Worm (Caenorhabditis elegans) whole organism, L2 larva: ENCODE results near the gene gpdh-2.

Experiments used
- blmp-1 ChIP-seq: sonication (generic microtip); optimal IDR thresholded peaks from 2 replicates; lab custom pipeline; 2017; ENCODE audit warnings: missing genetic modification characterization, mild to moderate bottlenecking, missing compliant biosample characterization, antibody characterized with exemption, moderate library complexity; ENCODE audit not compliant: insufficient read depth
- nhr-11 ChIP-seq: fragments of 150-350 bp; optimal IDR thresholded peaks from 2 replicates; lab custom pipeline; 2014; ENCODE audit warnings: missing biosample characterization, missing genetic modification characterization
- nhr-25 ChIP-seq: fragments of 150-350 bp; sonication (generic microtip); optimal IDR thresholded peaks from 3 replicates; lab custom pipeline; 2014; ENCODE audit warnings: missing biosample characterization, missing genetic modification characterization

DNA sequence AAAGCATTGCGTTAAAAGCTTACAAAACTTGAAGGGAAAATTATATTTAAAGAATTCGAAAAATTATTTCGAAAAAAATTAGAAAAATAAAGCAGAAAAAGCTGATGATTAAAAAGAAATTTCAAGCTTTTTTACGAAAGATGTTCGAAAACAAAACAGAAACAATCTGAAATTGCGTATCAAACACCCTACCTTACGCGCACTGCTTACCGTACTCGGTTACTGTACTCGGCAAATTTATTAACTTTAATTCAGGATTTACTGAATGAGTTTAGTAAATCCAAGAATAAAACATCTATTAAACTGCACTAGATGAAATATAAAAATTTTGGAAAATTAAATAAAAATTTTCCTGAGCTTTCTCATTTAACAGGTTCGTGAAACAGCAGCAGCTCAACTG lies 3.5 kb upstream of the gpdh-2 start:
- TF ChIP-seq nhr-25 (tag; lab: Kevin White, UChicago) (no peak), blmp-1 (no peak), nhr-11 (tag; lab: Kevin White, UChicago) (no peak)
